Fruit fly (Drosophila melanogaster): Measurements from ENCODE around the gene CG32069.

The CG32069 gene

dm6 chr3L:11107432-11107831, 45.0 kb upstream of the CG32069 start, which contains the start of gene CG32073 (continued):
- TF ChIP-seq BtbVII (GFP tag; optimal IDR thresholded peaks at IDR 0.05) (no peak), Hsf (GFP tag; optimal IDR thresholded peaks at IDR 0.05) (no peak), E2f1 (GFP tag; IDR thresholded peaks at IDR 0.05) (no peak), CG33557 (GFP tag; optimal IDR thresholded peaks at IDR 0.05) (no peak), tx (GFP tag; optimal IDR thresholded peaks at IDR 0.05) (no peak), CG14441 (GFP tag; IDR thresholded peaks at IDR 0.05) (no peak), Trl (optimal IDR thresholded peaks at IDR 0.05) (no peak), Trl (GFP tag; optimal IDR thresholded peaks at IDR 0.05) (peak; percentile 36), CG10654 (GFP tag; optimal IDR thresholded peaks at IDR 0.05) (no peak), CHES-1-like (GFP tag; optimal IDR thresholded peaks at IDR 0.05) (no peak), tio (GFP tag; optimal IDR thresholded peaks at IDR 0.05) (no peak), ap (GFP tag; IDR thresholded peaks at IDR 0.05) (no peak), al (GFP tag; IDR thresholded peaks at IDR 0.05) (no peak), CG15696 (tag; optimal IDR thresholded peaks at IDR 0.05) (peak; percentile 21), HHEX (GFP tag; optimal IDR thresholded peaks at IDR 0.05) (peak; percentile 51), p53 (GFP tag; optimal IDR thresholded peaks at IDR 0.05) (no peak), CG10543 (GFP tag; optimal IDR thresholded peaks at IDR 0.05) (peak; percentile 40), CG16815 (GFP tag; optimal IDR thresholded peaks at IDR 0.05) (no peak), Ada2b (GFP tag; IDR thresholded peaks at IDR 0.05) (no peak), cg (GFP tag; optimal IDR thresholded peaks at IDR 0.05) (no peak), pita (GFP tag; optimal IDR thresholded peaks at IDR 0.05) (no peak), fru (optimal IDR thresholded peaks at IDR 0.05) (no peak), ERR (GFP tag; optimal IDR thresholded peaks at IDR 0.05) (no peak), ab (GFP tag; optimal IDR thresholded peaks at IDR 0.05) (no peak), pfk (GFP tag; optimal IDR thresholded peaks at IDR 0.05) (no peak), CG31224 (GFP tag; IDR thresholded peaks at IDR 0.05) (no peak), Lim3 (GFP tag; IDR thresholded peaks at IDR 0.05) (no peak), unpg (GFP tag; optimal IDR thresholded peaks at IDR 0.05) (peak; percentile 49), Opbp (GFP tag; IDR thresholded peaks at IDR 0.05; ENCODE audit: partially characterized antibody) (no peak), zf30C (GFP tag; optimal IDR thresholded peaks at IDR 0.05) (no peak), CTCF (GFP tag; optimal IDR thresholded peaks at IDR 0.05) (no peak), dimm (GFP tag; IDR thresholded peaks at IDR 0.05) (no peak), CG4820 (GFP tag; optimal IDR thresholded peaks at IDR 0.05) (no peak), CG3726 (GFP tag; IDR thresholded peaks at IDR 0.05) (no peak), CoRest (tag; optimal IDR thresholded peaks at IDR 0.05) (no peak), CG4707 (GFP tag; optimal IDR thresholded peaks at IDR 0.05) (no peak), Dp (GFP tag; optimal IDR thresholded peaks at IDR 0.05) (no peak), lab (GFP tag; optimal IDR thresholded peaks at IDR 0.05) (peak; percentile 75), CG43689 (GFP tag; IDR thresholded peaks at IDR 0.05) (no peak), Chrac-16 (GFP tag; optimal IDR thresholded peaks at IDR 0.05) (no peak), ewg (GFP tag; optimal IDR thresholded peaks at IDR 0.05) (no peak), ac (GFP tag; optimal IDR thresholded peaks at IDR 0.05) (no peak), Jarid2 (GFP tag; optimal IDR thresholded peaks at IDR 0.05) (no peak), CG12391 (tag; optimal IDR thresholded peaks at IDR 0.05) (no peak), CG3995 (GFP tag; optimal IDR thresholded peaks at IDR 0.05) (no peak), fd96Cb (tag; optimal IDR thresholded peaks at IDR 0.05) (peak; percentile 28), nerfin-1 (tag; optimal IDR thresholded peaks at IDR 0.05) (no peak), onecut (GFP tag; IDR thresholded peaks at IDR 0.05) (no peak), CG9797 (GFP tag; optimal IDR thresholded peaks at IDR 0.05) (no peak), unc-4 (GFP tag; IDR thresholded peaks at IDR 0.05; ENCODE audit: partially characterized antibody) (no peak), eve (GFP tag; optimal IDR thresholded peaks at IDR 0.05) (no peak), CG14667 (GFP tag; IDR thresholded peaks at IDR 0.05) (no peak), wdn (GFP tag; IDR thresholded peaks at IDR 0.05) (no peak), CG4854 (GFP tag; optimal IDR thresholded peaks at IDR 0.05) (peak; percentile 28)
